Worm (Caenorhabditis elegans) whole organism, young adult: ENCODE measurements around the gene gap-1.

Experiments
- C06A6.2 ChIP-seq: fragments of 200-800 bp; sonication (Bioruptor generic); conservative IDR thresholded peaks from 2 replicates; pipeline ENCODE4 v1.3.6; 2022; ENCODE audit warnings: missing genetic modification characterization, missing compliant biosample characterization
- F23B12.7 ChIP-seq: sonication (generic microtip); optimal IDR thresholded peaks from 2 replicates; lab custom pipeline; 2017; ENCODE audit warnings: missing genetic modification characterization, mild to moderate bottlenecking, missing compliant biosample characterization, antibody characterized with exemption, moderate library complexity; ENCODE audit not compliant: insufficient read depth
- F33H1.4 ChIP-seq: fragments of 200-800 bp; sonication (Bioruptor generic); IDR thresholded peaks from 2 replicates; pipeline ENCODE4 v1.3.6; 2022; ENCODE audit warnings: missing genetic modification reagents, missing genetic modification characterization, missing compliant biosample characterization
- F57A8.1 ChIP-seq: fragments of 200-800 bp; sonication (Bioruptor generic); optimal IDR thresholded peaks from 2 replicates; lab custom pipeline; 2018; ENCODE audit warnings: mild to moderate bottlenecking, missing genetic modification characterization, moderate library complexity, missing compliant biosample characterization
- F57C9.4 ChIP-seq: sonication (generic microtip); optimal IDR thresholded peaks from 2 replicates; lab custom pipeline; 2017; ENCODE audit warnings: mild to moderate bottlenecking, missing genetic modification characterization, missing compliant biosample characterization
- K12H6.12 ChIP-seq: fragments of 200-800 bp; sonication (Bioruptor generic); optimal IDR thresholded peaks from 2 replicates; lab custom pipeline; 2018; ENCODE audit warnings: mild to moderate bottlenecking, missing genetic modification characterization, missing compliant biosample characterization
- T07F8.4 ChIP-seq: sonication (generic microtip); optimal IDR thresholded peaks from 2 replicates; lab custom pipeline; 2016; ENCODE audit warnings: mild to moderate bottlenecking, missing genetic modification characterization, moderate library complexity, missing compliant biosample characterization
- aptf-3 ChIP-seq: fragments of 200-800 bp; sonication (Bioruptor generic); IDR thresholded peaks from 2 replicates; pipeline ENCODE4 v1.3.6; 2022; ENCODE audit warnings: missing genetic modification characterization, missing compliant biosample characterization
- attf-3 ChIP-seq: fragments of 200-800 bp; sonication (Bioruptor generic); conservative IDR thresholded peaks from 2 replicates; pipeline ENCODE4 v1.3.6; 2022; ENCODE audit warnings: missing genetic modification reagents, missing genetic modification characterization, missing compliant biosample characterization
- attf-6 ChIP-seq: fragments of 200-800 bp; sonication (Bioruptor generic); IDR thresholded peaks from 2 replicates; pipeline ENCODE4 v1.3.6; 2022; ENCODE audit warnings: missing genetic modification reagents, missing genetic modification characterization, missing compliant biosample characterization
- ceh-40 ChIP-seq: fragments of 200-800 bp; sonication (Bioruptor generic); IDR thresholded peaks from 2 replicates; pipeline ENCODE4 v1.3.6; 2022; ENCODE audit warnings: missing genetic modification characterization, missing compliant biosample characterization
- efl-1 ChIP-seq: fragments of 150-350 bp; optimal IDR thresholded peaks from 2 replicates; lab custom pipeline; 2014; ENCODE audit warnings: missing biosample characterization, missing genetic modification reagents, missing genetic modification characterization
- ekl-4 ChIP-seq: fragments of 200-800 bp; sonication (Bioruptor generic); IDR thresholded peaks from 2 replicates; pipeline ENCODE4 v1.3.6; 2022; ENCODE audit warnings: missing genetic modification reagents, missing genetic modification characterization, missing compliant biosample characterization
- ets-4 ChIP-seq: fragments of 200-800 bp; sonication (Bioruptor generic); optimal IDR thresholded peaks from 2 replicates; lab custom pipeline; 2018; ENCODE audit warnings: mild to moderate bottlenecking, missing genetic modification characterization, missing compliant biosample characterization
- hlh-12 ChIP-seq: sonication (generic microtip); optimal IDR thresholded peaks from 2 replicates; lab custom pipeline; 2016; ENCODE audit warnings: missing genetic modification characterization, missing compliant biosample characterization
- hrde-1 ChIP-seq: sonication (generic microtip); optimal IDR thresholded peaks from 2 replicates; lab custom pipeline; 2016; ENCODE audit warnings: missing genetic modification characterization, mild to moderate bottlenecking, missing compliant biosample characterization, moderate library complexity, missing genotype, missing genetic modification reagents, borderline replicate concordance
- lag-1 ChIP-seq: fragments of 200-800 bp; sonication (Bioruptor generic); IDR thresholded peaks from 2 replicates; pipeline ENCODE4 v1.3.6; 2022; ENCODE audit warnings: missing genetic modification reagents, missing genetic modification characterization, missing compliant biosample characterization
- lin-35 ChIP-seq, 3 experiments: fragments of 150-350 bp in 2 of 3; sonication (generic microtip) in 1 of 3; optimal IDR thresholded peaks; 2 replicates each; lab custom pipeline; 2014 to 2018; ENCODE audit warnings: missing biosample characterization in 3 of 3, missing genetic modification characterization in 3 of 3, missing genetic modification reagents in 3 of 3
- lin-54 ChIP-seq: fragments of 200-800 bp; sonication (Bioruptor generic); optimal IDR thresholded peaks from 2 replicates; lab custom pipeline; 2018; ENCODE audit warnings: mild to moderate bottlenecking, missing genetic modification characterization, missing compliant biosample characterization
- madf-10 ChIP-seq: sonication (generic microtip); optimal IDR thresholded peaks from 2 replicates; lab custom pipeline; 2016; ENCODE audit warnings: mild to moderate bottlenecking, missing genetic modification characterization, missing compliant biosample characterization
- madf-3 ChIP-seq: fragments of 200-800 bp; sonication (Bioruptor generic); IDR thresholded peaks from 2 replicates; pipeline ENCODE4 v1.3.6; 2022; ENCODE audit warnings: missing genetic modification reagents, missing genetic modification characterization, missing compliant biosample characterization
- madf-8 ChIP-seq: fragments of 200-800 bp; sonication (Bioruptor generic); conservative IDR thresholded peaks from 2 replicates; pipeline ENCODE4 v1.3.6; 2022; ENCODE audit warnings: missing genetic modification reagents, missing genetic modification characterization, missing compliant biosample characterization
- mes-4 ChIP-seq: sonication (generic microtip); optimal IDR thresholded peaks from 2 replicates; lab custom pipeline; 2016; ENCODE audit warnings: missing genotype, missing genetic modification characterization, missing compliant biosample characterization
- nhr-27 ChIP-seq: fragments of 200-800 bp; sonication (Bioruptor generic); optimal IDR thresholded peaks from 2 replicates; lab custom pipeline; 2018; ENCODE audit warnings: mild to moderate bottlenecking, missing genetic modification characterization, moderate library complexity, missing compliant biosample characterization
- nhr-80 ChIP-seq: sonication (generic microtip); optimal IDR thresholded peaks from 2 replicates; lab custom pipeline; 2016; ENCODE audit warnings: missing genetic modification characterization, missing compliant biosample characterization
- pbrm-1 ChIP-seq: fragments of 200-800 bp; sonication (Bioruptor generic); IDR thresholded peaks from 2 replicates; pipeline ENCODE4 v1.3.6; 2022; ENCODE audit warnings: missing genetic modification reagents, missing genetic modification characterization, missing compliant biosample characterization
- repo-1 ChIP-seq: sonication (generic microtip); optimal IDR thresholded peaks from 2 replicates; lab custom pipeline; 2017; ENCODE audit warnings: mild to moderate bottlenecking, missing genetic modification characterization, missing compliant biosample characterization
- tbx-9 ChIP-seq: sonication (generic microtip); optimal IDR thresholded peaks from 2 replicates; lab custom pipeline; 2016; ENCODE audit warnings: borderline replicate concordance, missing genetic modification characterization, inconsistent platforms, missing compliant biosample characterization
- unc-62 ChIP-seq: fragments of 150-350 bp; optimal IDR thresholded peaks from 2 replicates; lab custom pipeline; 2014; ENCODE audit warnings: missing biosample characterization, missing genetic modification reagents, missing genetic modification characterization
- ztf-22 ChIP-seq: fragments of 200-800 bp; sonication (Bioruptor generic); optimal IDR thresholded peaks from 2 replicates; lab custom pipeline; 2018; ENCODE audit warnings: mild to moderate bottlenecking, missing genetic modification characterization, moderate library complexity, missing compliant biosample characterization
- ztf-26 ChIP-seq: sonication (generic microtip); optimal IDR thresholded peaks from 2 replicates; lab custom pipeline; 2017; ENCODE audit warnings: missing genetic modification characterization, missing compliant biosample characterization
- ztf-28 ChIP-seq: fragments of 200-800 bp; sonication (Bioruptor generic); IDR thresholded peaks from 2 replicates; pipeline ENCODE4 v1.3.6; 2022; ENCODE audit warnings: missing genetic modification reagents, missing genetic modification characterization, missing compliant biosample characterization
- ztf-3 ChIP-seq: fragments of 200-800 bp; sonication (Bioruptor generic); optimal IDR thresholded peaks from 2 replicates; lab custom pipeline; 2018; ENCODE audit warnings: mild to moderate bottlenecking, missing genetic modification characterization, missing compliant biosample characterization

gap-1 gene

DNA sequence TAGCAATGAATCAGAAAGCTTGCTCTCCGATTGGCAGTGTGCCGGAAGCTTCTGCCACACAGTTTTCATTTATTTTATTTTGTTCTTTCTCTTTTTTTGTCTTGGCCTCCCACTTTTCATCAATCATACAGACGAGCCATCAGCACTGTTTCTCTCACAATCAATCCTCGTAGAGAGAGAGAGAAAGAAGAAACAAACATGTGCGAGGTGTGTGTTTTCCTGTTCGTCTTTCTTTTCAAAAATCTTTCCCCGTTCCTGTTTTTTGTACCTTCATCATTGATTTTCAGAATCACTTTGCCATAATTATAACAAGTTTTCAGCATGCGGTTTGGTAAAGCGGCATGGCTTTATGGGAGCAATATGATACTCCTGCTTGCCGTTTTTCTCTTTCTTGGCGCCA, 6.8 kb downstream of the gap-1 start, which contains the start of gene T24C12.1:
Gene T24C12.1 (plus strand): TSS at position 301 of the 400 bp plus-strand sequence.
- TF ChIP-seq repo-1 (tag; lab: Kevin White, UChicago) (no peak), F33H1.4 (no peak), aptf-3 (GFP tag; lab: Robert Waterston, UW) (no peak), ceh-40 (GFP tag; lab: Robert Waterston, UW) (no peak), ets-4 (GFP tag; lab: Kevin White, UChicago) (no peak), lag-1 (GFP tag; lab: Robert Waterston, UW) (no peak), ztf-3 (GFP tag; lab: Kevin White, UChicago) (no peak), hlh-12 (no peak), ekl-4 (GFP tag; lab: Robert Waterston, UW) (no peak), ztf-26 (tag; lab: Kevin White, UChicago) (no peak), efl-1 (GFP tag; lab: Kevin White, UChicago) (no peak), lin-35 (GFP tag; optimal IDR thresholded peaks at IDR 0.05; lab: Kevin White, UChicago) (no peak), madf-10 (no peak), tbx-9 (tag; lab: Kevin White, UChicago) (no peak), unc-62 (GFP tag; lab: Kevin White, UChicago) (no peak), ztf-22 (no peak), F57C9.4 (tag; lab: Kevin White, UChicago) (no peak), F23B12.7 (tag; lab: Kevin White, UChicago) (no peak)

DNA sequence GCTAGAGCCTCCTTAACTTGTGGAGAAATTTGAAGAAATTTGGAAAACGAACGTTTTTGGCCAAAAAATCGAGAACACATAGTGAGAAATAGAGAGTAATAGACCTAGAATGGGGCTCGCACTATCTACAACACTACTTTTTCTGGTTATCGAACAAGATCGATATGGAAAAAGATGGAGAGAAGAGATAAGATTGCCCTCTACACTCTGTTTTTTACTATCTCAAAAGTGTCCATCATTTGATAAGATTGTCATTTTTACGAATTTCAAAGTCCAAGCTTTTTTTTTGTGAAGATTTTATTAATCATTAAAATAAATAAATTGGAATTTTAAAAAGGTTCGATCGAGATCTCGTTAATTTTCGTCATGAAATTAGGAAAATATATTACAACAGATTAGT, 11.5 kb downstream of the gap-1 start, which contains the start of gene T24C12.3:
Gene T24C12.3 (minus strand): TSS at position 134 of the 400 bp plus-strand sequence.
- TF ChIP-seq lin-54 (GFP tag; lab: Kevin White, UChicago) (no peak), hrde-1 (tag; lab: Kevin White, UChicago) (no peak), nhr-80 (tag; lab: Kevin White, UChicago) (peak; percentile 79)

DNA sequence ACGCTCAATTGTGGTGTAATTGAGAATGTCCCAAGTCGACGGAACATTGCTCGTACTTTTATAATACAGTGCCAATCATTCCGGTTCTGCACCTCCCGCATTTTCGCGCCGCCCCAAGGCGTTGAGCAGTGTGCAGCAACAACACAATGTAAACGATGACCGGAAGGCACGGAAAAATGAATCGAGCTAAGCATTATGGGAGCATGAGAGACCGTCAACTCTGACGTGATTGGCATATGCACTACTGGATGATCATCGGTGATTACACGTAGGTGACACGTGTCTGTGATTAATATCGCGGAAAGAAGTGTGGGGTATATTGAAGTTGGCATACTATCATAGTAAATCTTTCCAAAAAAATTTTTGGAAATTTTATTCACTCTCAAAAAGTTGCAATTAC, 12.7 kb downstream of the gap-1 start, which contains the start of gene T24C12.4:
Gene T24C12.4 (minus strand): TSS at position 101 of the 400 bp plus-strand sequence.
- TF ChIP-seq attf-6 (GFP tag; lab: Robert Waterston, UW), result no peak
- TF ChIP-seq K12H6.12, result no peak
- no peak for TF ChIP-seq T07F8.4 (tag; lab: Kevin White, UChicago)
- TF ChIP-seq ztf-28 (GFP tag; lab: Robert Waterston, UW), result no peak
- no peak for TF ChIP-seq mes-4 (tag; lab: Kevin White, UChicago)
- TF ChIP-seq aptf-3 (GFP tag; lab: Robert Waterston, UW), result no peak
- no peak for TF ChIP-seq F57C9.4 (tag; lab: Kevin White, UChicago)

DNA sequence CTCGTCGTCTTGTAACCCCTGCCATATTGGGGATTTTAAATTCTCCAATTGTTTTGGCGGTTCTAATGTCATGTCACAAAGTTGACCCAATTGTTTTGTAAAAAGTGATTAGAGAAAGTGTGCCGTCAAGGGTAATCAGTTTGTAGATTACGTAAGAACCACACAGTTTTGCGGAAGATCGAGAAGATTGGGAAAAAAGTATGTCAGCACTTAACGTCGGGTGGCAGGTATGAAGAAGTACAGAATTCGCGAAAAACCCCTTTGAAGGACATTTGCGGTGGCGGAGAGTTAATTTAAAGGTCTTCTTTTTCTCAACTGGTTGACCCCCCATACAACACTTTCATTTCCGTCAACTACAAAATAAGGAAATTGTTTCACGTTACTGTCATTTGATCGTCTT, 16.1 kb downstream of the gap-1 start:
- TF ChIP-seq unc-62 (GFP tag; lab: Kevin White, UChicago) (no peak), madf-8 (GFP tag; lab: Robert Waterston, UW) (no peak), attf-3 (GFP tag; lab: Robert Waterston, UW) (no peak), F57C9.4 (tag; lab: Kevin White, UChicago) (no peak)

DNA sequence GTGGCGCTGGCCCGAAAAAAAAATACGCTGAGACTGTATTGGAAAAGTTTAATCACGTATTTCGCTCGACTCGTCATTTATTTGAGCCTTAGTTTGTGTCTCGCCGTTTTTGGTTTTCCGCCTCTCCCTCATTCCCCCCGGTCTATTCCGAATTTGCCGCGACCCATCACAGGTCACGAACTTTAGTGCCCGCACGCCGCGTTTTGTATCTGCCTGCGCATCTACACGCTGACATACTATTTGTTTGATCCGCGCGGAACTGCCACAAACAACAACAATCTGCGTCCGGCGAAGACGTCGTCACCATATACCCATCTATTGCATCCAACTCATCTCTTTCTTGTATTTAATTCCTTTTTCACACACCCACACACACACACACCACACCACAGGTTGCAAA, 17.9 kb downstream of the gap-1 start:
- TF ChIP-seq C06A6.2 (GFP tag; lab: Robert Waterston, UW), result no peak
- 0 out of 2 replicates have a peak, but pooled peaks have one; percentile 8 for TF ChIP-seq madf-3 (GFP tag; lab: Robert Waterston, UW)

DNA sequence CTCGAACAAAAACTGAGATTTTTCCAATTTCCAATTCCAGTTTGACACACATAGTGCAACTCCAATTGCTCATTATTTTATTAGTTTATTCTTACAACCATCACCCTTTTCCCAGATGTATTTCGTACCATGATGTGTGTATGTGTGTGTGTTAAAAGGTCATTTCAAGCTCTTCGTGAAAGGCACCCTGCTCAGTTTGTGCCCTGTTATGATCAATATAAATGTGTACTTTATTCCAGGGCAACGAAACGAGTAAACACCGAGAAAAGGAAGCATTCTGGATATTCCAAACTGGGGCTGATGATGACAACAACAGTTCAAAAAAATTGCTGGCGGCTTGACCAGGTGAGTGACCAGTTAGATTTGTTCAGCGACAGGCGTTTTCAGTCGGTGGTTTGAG, 18.4 kb downstream of the gap-1 start, which contains the start of gene peb-1:
Gene peb-1 (plus strand): TSS at position 301 of the 400 bp plus-strand sequence.
- TF ChIP-seq pbrm-1 (GFP tag; lab: Robert Waterston, UW) (no peak), nhr-27 (tag; lab: Kevin White, UChicago) (no peak), F57C9.4 (tag; lab: Kevin White, UChicago) (no peak), F57A8.1 (no peak)
- TF ChIP-seq, all 124 proteins: peak for 0
